Fruit fly (Drosophila melanogaster): ENCODE results near the gene CG15812.
A peak's percentile ranks its signal among the peaks of the same experiment; 100 is the strongest.

The CG15812 gene

DNA sequence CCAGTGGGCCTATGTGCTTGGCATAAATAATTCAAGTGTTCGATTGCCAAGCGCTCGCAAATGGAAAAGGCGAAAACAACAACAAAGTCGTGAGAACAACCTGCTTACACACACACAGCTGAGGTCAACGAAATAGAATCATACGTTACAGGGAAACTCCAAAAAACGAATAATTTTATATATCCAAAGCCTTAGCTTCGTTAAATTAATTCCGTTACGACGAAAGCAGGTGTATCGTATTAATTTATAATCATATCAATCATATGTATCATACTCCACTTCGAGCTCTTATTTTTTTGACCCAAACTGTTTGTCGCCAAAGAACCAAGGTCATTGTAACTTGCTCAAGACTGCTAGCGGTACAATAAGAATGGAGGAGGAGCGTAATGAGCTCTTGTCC lies 19.7 kb downstream of the CG15812 start (continued):
- TF ChIP-seq CG9215 (GFP tag; IDR thresholded peaks at IDR 0.05) (peak; percentile 81), CG3995 (GFP tag; optimal IDR thresholded peaks at IDR 0.05) (peak; percentile 52), CG4404 (GFP tag; IDR thresholded peaks at IDR 0.05) (peak; percentile 74), dan (GFP tag; IDR thresholded peaks at IDR 0.05) (peak; percentile 65), grn (GFP tag; optimal IDR thresholded peaks at IDR 0.05) (no peak), CG18599 (GFP tag; optimal IDR thresholded peaks at IDR 0.05) (peak; percentile 91), CG1529 (GFP tag; optimal IDR thresholded peaks at IDR 0.05) (peak; percentile 62), Awh (GFP tag; IDR thresholded peaks at IDR 0.05) (peak; percentile 86), kay (GFP tag; optimal IDR thresholded peaks at IDR 0.05) (peak; percentile 74), CG10431 (GFP tag; optimal IDR thresholded peaks at IDR 0.05) (peak; percentile 11), CG10267 (tag; optimal IDR thresholded peaks at IDR 0.05) (peak; percentile 83), CG2116 (GFP tag; optimal IDR thresholded peaks at IDR 0.05) (peak; percentile 48), hkb (optimal IDR thresholded peaks at IDR 0.05) (no peak), hkb (GFP tag; IDR thresholded peaks at IDR 0.05) (peak; percentile 95), CG10147 (GFP tag; optimal IDR thresholded peaks at IDR 0.05) (no peak), CG12769 (tag; optimal IDR thresholded peaks at IDR 0.05) (peak; percentile 90), CG10274 (GFP tag; optimal IDR thresholded peaks at IDR 0.05) (peak; percentile 60), eve (GFP tag; optimal IDR thresholded peaks at IDR 0.05) (no peak), CG8089 (GFP tag; optimal IDR thresholded peaks at IDR 0.05) (peak; percentile 61), Dip3 (GFP tag; optimal IDR thresholded peaks at IDR 0.05) (peak; percentile 77), CG7839 (tag; optimal IDR thresholded peaks at IDR 0.05) (peak; percentile 92), CG11504 (tag; optimal IDR thresholded peaks at IDR 0.05) (no peak), CG11398 (GFP tag; optimal IDR thresholded peaks at IDR 0.05) (peak; percentile 24), Dbx (GFP tag; IDR thresholded peaks at IDR 0.05) (peak; percentile 84), Nf-YA (GFP tag; IDR thresholded peaks at IDR 0.05) (peak; percentile 72), CG31388 (GFP tag; optimal IDR thresholded peaks at IDR 0.05) (peak; percentile 44), CG14014 (GFP tag; IDR thresholded peaks at IDR 0.05) (peak; percentile 89), pb (GFP tag; optimal IDR thresholded peaks at IDR 0.05) (peak; percentile 68), fd3F (GFP tag; optimal IDR thresholded peaks at IDR 0.05) (peak; percentile 80), BEAF-32 (GFP tag; optimal IDR thresholded peaks at IDR 0.05) (no peak), CG13775 (GFP tag; optimal IDR thresholded peaks at IDR 0.05) (peak; percentile 78), CG6175 (GFP tag; IDR thresholded peaks at IDR 0.05) (peak; percentile 78), Abd-B (GFP tag; optimal IDR thresholded peaks at IDR 0.05) (peak; percentile 48), NfI (GFP tag; optimal IDR thresholded peaks at IDR 0.05) (peak; percentile 81), Tbp (GFP tag; optimal IDR thresholded peaks at IDR 0.05) (no peak), CG3065 (GFP tag; optimal IDR thresholded peaks at IDR 0.05) (peak; percentile 68), CG30431 (GFP tag; optimal IDR thresholded peaks at IDR 0.05) (peak; percentile 76), CG2129 (GFP tag; IDR thresholded peaks at IDR 0.05; ENCODE audit: partially characterized antibody) (no peak), pros (GFP tag; optimal IDR thresholded peaks at IDR 0.05) (no peak), tap (tag; optimal IDR thresholded peaks at IDR 0.05) (peak; percentile 88), sna (GFP tag; IDR thresholded peaks at IDR 0.05; ENCODE audit: partially characterized antibody) (no peak), ash1 (GFP tag; optimal IDR thresholded peaks at IDR 0.05) (no peak), chif (GFP tag; optimal IDR thresholded peaks at IDR 0.05) (peak; percentile 69 to 87), Atf-2 (GFP tag; optimal IDR thresholded peaks at IDR 0.05) (peak; percentile 58), CG33213 (GFP tag; optimal IDR thresholded peaks at IDR 0.05) (peak; percentile 80), CG4707 (GFP tag; optimal IDR thresholded peaks at IDR 0.05) (peak; percentile 63), chinmo (GFP tag; IDR thresholded peaks at IDR 0.05; ENCODE audit: partially characterized antibody) (no peak), CG34376 (GFP tag; optimal IDR thresholded peaks at IDR 0.05) (peak; percentile 59), Antp (GFP tag; optimal IDR thresholded peaks at IDR 0.05) (peak; percentile 81), bbx (GFP tag; IDR thresholded peaks at IDR 0.05; ENCODE audit: partially characterized antibody) (no peak), CHES-1-like (GFP tag; optimal IDR thresholded peaks at IDR 0.05) (peak; percentile 56)
